Fruit fly (Drosophila melanogaster) whole organism: ENCODE results near the gene Pmm2.

Experiments used
- CG8478 ChIP-seq: fragments of >200 bp; optimal IDR thresholded peaks from 2 replicates; lab custom pipeline; 2018; ENCODE audit warnings: inconsistent platforms
- Dll ChIP-seq: fragments of >200 bp; optimal IDR thresholded peaks from 2 replicates; lab custom pipeline; 2017
- pan ChIP-seq: fragments of >200 bp; optimal IDR thresholded peaks from 2 replicates; lab custom pipeline; 2017
- psq ChIP-seq: fragments of >200 bp; optimal IDR thresholded peaks from 2 replicates; lab custom pipeline; 2017

dm6 chr3L:12519315-12519714 lies 15.1 kb upstream of the Pmm2 start:
- TF ChIP-seq Dll (no peak), CG8478 (lab: Kevin White, UChicago) (no peak), pan (lab: Kevin White, UChicago) (no peak), psq (lab: Kevin White, UChicago) (no peak)
